Worm (Caenorhabditis elegans) whole organism, early embryonic: ENCODE data around the gene srbc-42.

Experiments used
- B0310.2 ChIP-seq: sonication (generic microtip); optimal IDR thresholded peaks from 2 replicates; lab custom pipeline; 2016; ENCODE audit warnings: mild to moderate bottlenecking, missing genetic modification characterization, missing compliant biosample characterization
- aly-1 ChIP-seq: sonication (generic microtip); optimal IDR thresholded peaks from 2 replicates; lab custom pipeline; 2016; ENCODE audit warnings: missing genetic modification characterization, missing compliant biosample characterization
- ama-1 ChIP-seq: fragments of 150-350 bp; optimal IDR thresholded peaks from 2 replicates; lab custom pipeline; 2014
- ceh-13 ChIP-seq: fragments of 200-800 bp; sonication (Bioruptor generic); optimal IDR thresholded peaks from 2 replicates; lab custom pipeline; 2018; ENCODE audit warnings: mild to moderate bottlenecking, missing genetic modification characterization, missing compliant biosample characterization
- ceh-36 ChIP-seq: sonication (generic microtip); optimal IDR thresholded peaks from 2 replicates; lab custom pipeline; 2016; ENCODE audit warnings: missing genetic modification characterization, inconsistent platforms, missing compliant biosample characterization
- ets-7 ChIP-seq: sonication (generic microtip); optimal IDR thresholded peaks from 2 replicates; lab custom pipeline; 2016; ENCODE audit warnings: missing genotype, missing genetic modification characterization, missing compliant biosample characterization
- flt-1 ChIP-seq: fragments of 200-800 bp; sonication (Bioruptor generic); IDR thresholded peaks from 2 replicates; pipeline ENCODE4 v1.3.6; 2022; ENCODE audit warnings: missing genetic modification characterization, missing compliant biosample characterization
- hmbx-1 ChIP-seq: sonication (generic microtip); optimal IDR thresholded peaks from 2 replicates; lab custom pipeline; 2016; ENCODE audit warnings: mild to moderate bottlenecking, missing genetic modification characterization, missing compliant biosample characterization
- pes-1 ChIP-seq: fragments of 200-800 bp; sonication (Bioruptor generic); IDR thresholded peaks from 2 replicates; pipeline ENCODE4 v1.3.6; 2022; ENCODE audit warnings: missing genetic modification reagents, missing genetic modification characterization, missing compliant biosample characterization
- scrt-1 ChIP-seq: fragments of 200-800 bp; sonication (Bioruptor generic); IDR thresholded peaks from 2 replicates; pipeline ENCODE4 v1.3.6; 2022; ENCODE audit warnings: missing genetic modification characterization, missing compliant biosample characterization
- sea-1 ChIP-seq: fragments of 200-800 bp; sonication (Bioruptor generic); conservative IDR thresholded peaks from 2 replicates; pipeline ENCODE4 v1.3.6; 2022; ENCODE audit warnings: missing genetic modification characterization, missing compliant biosample characterization
- tbx-11 ChIP-seq: fragments of 200-800 bp; sonication (Bioruptor generic); IDR thresholded peaks from 2 replicates; pipeline ENCODE4 v1.3.6; 2022; ENCODE audit warnings: missing genetic modification characterization, missing compliant biosample characterization
- tra-4 ChIP-seq: sonication (generic microtip); optimal IDR thresholded peaks from 2 replicates; lab custom pipeline; 2017; ENCODE audit warnings: missing genetic modification characterization, missing compliant biosample characterization

- TF ChIP-seq pes-1 (GFP tag; lab: Robert Waterston, UW) (no peak), ets-7 (no peak), ceh-13 (no peak), scrt-1 (GFP tag; lab: Robert Waterston, UW) (no peak), aly-1 (no peak), ama-1 (lab: Kevin White, UChicago) (no peak), sea-1 (GFP tag; lab: Robert Waterston, UW) (no peak), flt-1 (GFP tag; lab: Robert Waterston, UW) (no peak), ceh-36 (tag; lab: Kevin White, UChicago) (no peak), hmbx-1 (tag; lab: Kevin White, UChicago) (no peak), tbx-11 (no peak), B0310.2 (tag; lab: Kevin White, UChicago) (no peak), tra-4 (tag; lab: Kevin White, UChicago) (no peak)
Observed at ce11 chrV:2221764-2222163, 30.7 kb upstream of the srbc-42 start, which contains the start of gene nhr-128.
